Worm (Caenorhabditis elegans) whole organism, late embryonic: ENCODE data around the gene valv-1.

Experiments
- T23F11.4 ChIP-seq: fragments of 200-800 bp; sonication (Bioruptor generic); optimal IDR thresholded peaks from 2 replicates; lab custom pipeline; 2018; ENCODE audit warnings: mild to moderate bottlenecking, missing genetic modification characterization, missing compliant biosample characterization
- unc-55 ChIP-seq: sonication (generic microtip); optimal IDR thresholded peaks from 2 replicates; lab custom pipeline; 2017; ENCODE audit warnings: missing biosample characterization, missing genetic modification reagents, missing genetic modification characterization

- TF ChIP-seq T23F11.4 (no peak), unc-55 (GFP tag; lab: Kevin White, UChicago) (no peak)
Observed at ce11 chrIV:7407301-7407700, 37.8 kb downstream of the valv-1 start.
